Worm (Caenorhabditis elegans) whole organism, L4 larva: Measurements from ENCODE around the gene F41G3.21.

Source experiments
- pha-4 ChIP-seq, 2 experiments: fragments of 150-350 bp in 1 of 2; fragments of 200-800 bp in 1 of 2; sonication (Bioruptor generic) in 1 of 2; IDR thresholded peaks in 1 of 2; optimal IDR thresholded peaks in 1 of 2; 2 replicates each; pipeline versions ENCODE4 v1.3.6 to Lab custom; 2014 to 2022; ENCODE audit warnings: missing genetic modification characterization in 2 of 2, missing genetic modification reagents in 2 of 2, missing biosample characterization in 1 of 2, missing compliant biosample characterization in 1 of 2
- skn-1 ChIP-seq: fragments of 150-350 bp; optimal IDR thresholded peaks from 2 replicates; lab custom pipeline; 2014; ENCODE audit warnings: missing biosample characterization, missing genetic modification characterization

DNA sequence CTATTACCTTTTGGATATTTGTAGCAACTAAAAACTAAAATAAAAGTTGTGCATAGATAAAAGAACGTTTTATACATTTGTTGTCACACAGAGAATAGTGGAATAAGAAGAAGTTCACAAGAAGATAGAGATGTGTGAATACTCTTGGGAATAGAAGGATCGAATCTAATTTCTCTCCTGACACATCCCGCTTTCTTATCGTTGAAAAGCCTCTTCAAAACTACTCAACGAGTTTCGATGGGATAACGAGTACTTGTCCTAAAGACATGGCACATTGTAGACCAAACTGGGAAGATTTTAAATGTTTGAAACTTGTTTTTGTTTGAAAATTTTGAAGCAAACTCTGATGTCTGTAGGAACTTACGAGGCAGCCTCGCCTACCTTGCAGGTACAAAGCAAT is 19.7 kb upstream of the F41G3.21 start:
- TF ChIP-seq skn-1 (tag; lab: Kevin White, UChicago) (no peak), pha-4 (GFP tag; IDR thresholded peaks at IDR 0.05; lab: Robert Waterston, UW) (no peak), pha-4 (tag; optimal IDR thresholded peaks at IDR 0.05; lab: Kevin White, UChicago) (no peak)
